Worm (Caenorhabditis elegans) whole organism, L4/young adult: ENCODE measurements around the gene F22E5.21.
"Not testable (repeated sequence)": the region's sequence is repeated elsewhere in the genome, so short reads cannot be mapped to it uniquely, and the experiment has no call there.

ENCODE experiments used
- W03F9.2 ChIP-seq: fragments of 150-350 bp; optimal IDR thresholded peaks from 2 replicates; lab custom pipeline; 2014; ENCODE audit warnings: missing biosample characterization, missing genetic modification characterization
- dao-5 ChIP-seq: sonication (generic microtip); optimal IDR thresholded peaks from 2 replicates; lab custom pipeline; 2016; ENCODE audit warnings: missing genotype, missing genetic modification characterization, moderate library complexity, missing compliant biosample characterization
- him-1 ChIP-seq: sonication (generic microtip); optimal IDR thresholded peaks from 2 replicates; lab custom pipeline; 2016; ENCODE audit warnings: missing genotype, missing genetic modification reagents, missing genetic modification characterization, missing compliant biosample characterization

- not testable (repeated sequence) for TF ChIP-seq W03F9.2, him-1, dao-5 (tag; lab: Kevin White, UChicago)
These were observed 27.8 kb upstream of the F22E5.21 start, which contains the start of gene F22E5.2 for ce11 chrII:2665081-2665480.
